Worm (Caenorhabditis elegans): ENCODE data around the gene C08B6.5.

Gene C08B6.5

ce11 chrV:10091152-10091551, 26.4 kb upstream of the C08B6.5 start, which contains the start of gene R04B5.11:
TSS of gene R04B5.11 (minus strand) at chrV:10091252.
- TF ChIP-seq ceh-63 (GFP tag; optimal IDR thresholded peaks at IDR 0.05): no peak
- no peak for TF ChIP-seq ceh-90 (tag; optimal IDR thresholded peaks at IDR 0.05)
- no peak for TF ChIP-seq skn-1 (tag; optimal IDR thresholded peaks at IDR 0.05)
- TF ChIP-seq nhr-77 (tag; optimal IDR thresholded peaks at IDR 0.05): no peak
- no peak for TF ChIP-seq unc-86 (tag; optimal IDR thresholded peaks at IDR 0.05)
- TF ChIP-seq lin-13 (GFP tag; optimal IDR thresholded peaks at IDR 0.05): no peak
- no peak for TF ChIP-seq tbx-2 (tag; optimal IDR thresholded peaks at IDR 0.05)
- no peak for TF ChIP-seq irx-1 (tag; optimal IDR thresholded peaks at IDR 0.05)
- TF ChIP-seq isw-1 (GFP tag; IDR thresholded peaks at IDR 0.05): no peak
- TF ChIP-seq zag-1 (tag; optimal IDR thresholded peaks at IDR 0.05): no peak
- TF ChIP-seq blmp-1 (tag; optimal IDR thresholded peaks at IDR 0.05): no peak
- TF ChIP-seq mdl-1 (tag; optimal IDR thresholded peaks at IDR 0.05): no peak
- TF ChIP-seq hlh-4 (tag; optimal IDR thresholded peaks at IDR 0.05): no peak
- TF ChIP-seq fos-1 (tag; optimal IDR thresholded peaks at IDR 0.05): no peak
- no peak for TF ChIP-seq lin-35 (GFP tag; optimal IDR thresholded peaks at IDR 0.05)
- TF ChIP-seq egl-27 (tag; optimal IDR thresholded peaks at IDR 0.05): no peak
- no peak for TF ChIP-seq unc-62 (GFP tag; optimal IDR thresholded peaks at IDR 0.05)
- TF ChIP-seq jun-1 (tag; optimal IDR thresholded peaks at IDR 0.05): no peak

- TF ChIP-seq nhr-12 (tag; optimal IDR thresholded peaks at IDR 0.05): no peak
- TF ChIP-seq C34B4.2 (tag; optimal IDR thresholded peaks at IDR 0.05): no peak
- TF ChIP-seq lir-3 (tag; optimal IDR thresholded peaks at IDR 0.05; ENCODE audit: poor library complexity): no peak
- no peak for TF ChIP-seq nhr-20 (tag; optimal IDR thresholded peaks at IDR 0.05)
- no peak for TF ChIP-seq unc-62 (GFP tag; optimal IDR thresholded peaks at IDR 0.05)
- TF ChIP-seq mep-1 (tag; optimal IDR thresholded peaks at IDR 0.05): no peak
- no peak for TF ChIP-seq blmp-1 (tag; optimal IDR thresholded peaks at IDR 0.05)
- TF ChIP-seq lsy-2 (tag; optimal IDR thresholded peaks at IDR 0.05): no peak
- TF ChIP-seq ceh-90 (tag; optimal IDR thresholded peaks at IDR 0.05): no peak
- TF ChIP-seq snu-23 (GFP tag; optimal IDR thresholded peaks at IDR 0.05): no peak
- no peak for TF ChIP-seq lin-15B (tag; optimal IDR thresholded peaks at IDR 0.05)
- TF ChIP-seq unc-130 (tag; optimal IDR thresholded peaks at IDR 0.05): no peak
- no peak for TF ChIP-seq nhr-90 (tag; optimal IDR thresholded peaks at IDR 0.05; ENCODE audit: poor library complexity)
- no peak for TF ChIP-seq lin-14 (GFP tag; optimal IDR thresholded peaks at IDR 0.05)
- no peak for TF ChIP-seq ceh-82 (tag; optimal IDR thresholded peaks at IDR 0.05)
- no peak for TF ChIP-seq hlh-17 (GFP tag; optimal IDR thresholded peaks at IDR 0.05; ENCODE audit: borderline replicate concordance)
- no peak for TF ChIP-seq ama-1 (optimal IDR thresholded peaks at IDR 0.05)
- no peak for TF ChIP-seq elt-2 (tag; optimal IDR thresholded peaks at IDR 0.05)
- TF ChIP-seq ztf-4 (tag; optimal IDR thresholded peaks at IDR 0.05): no peak
- TF ChIP-seq efl-1 (optimal IDR thresholded peaks at IDR 0.05): no peak
- TF ChIP-seq efl-1 (GFP tag; optimal IDR thresholded peaks at IDR 0.05 in 1 of 2): no peak
These were observed 23.2 kb upstream of the C08B6.5 start, which contains the start of gene srd-49 for ce11 chrV:10094374-10094773. TSS of gene srd-49 (plus strand) at chrV:10094674.

ce11 chrV:10096932-10097331, 20.6 kb upstream of the C08B6.5 start:
- TF ChIP-seq lin-14 (GFP tag; optimal IDR thresholded peaks at IDR 0.05): peak; percentile 10
- peak; percentile 77 for TF ChIP-seq elt-2 (tag; optimal IDR thresholded peaks at IDR 0.05)
- TF ChIP-seq sup-37 (GFP tag; optimal IDR thresholded peaks at IDR 0.05): no peak
- TF ChIP-seq ceh-88 (GFP tag; IDR thresholded peaks at IDR 0.05): no peak

ce11 chrV:10098429-10098828, 19.1 kb upstream of the C08B6.5 start, which contains the start of gene ugt-47:
TSS of gene ugt-47 (minus strand) at chrV:10098597.
- no peak for TF ChIP-seq unc-86 (tag; optimal IDR thresholded peaks at IDR 0.05)
- TF ChIP-seq tbx-2 (tag; optimal IDR thresholded peaks at IDR 0.05): no peak
- TF ChIP-seq ztf-4 (tag; optimal IDR thresholded peaks at IDR 0.05): no peak
- no peak for TF ChIP-seq pqm-1 (tag; optimal IDR thresholded peaks at IDR 0.05)
- no peak for TF ChIP-seq aly-2 (tag; optimal IDR thresholded peaks at IDR 0.05)
- TF ChIP-seq unc-62 (GFP tag; optimal IDR thresholded peaks at IDR 0.05): no peak
- TF ChIP-seq mdl-1 (tag; optimal IDR thresholded peaks at IDR 0.05): no peak
- TF ChIP-seq zag-1 (tag; optimal IDR thresholded peaks at IDR 0.05): no peak
- no peak for TF ChIP-seq irx-1 (tag; optimal IDR thresholded peaks at IDR 0.05)
- TF ChIP-seq ceh-90 (tag; optimal IDR thresholded peaks at IDR 0.05): no peak
- TF ChIP-seq nhr-71 (tag; optimal IDR thresholded peaks at IDR 0.05): no peak
- no peak for TF ChIP-seq lin-14 (GFP tag; optimal IDR thresholded peaks at IDR 0.05)
